Worm (Caenorhabditis elegans) whole organism, L3 larva: ENCODE measurements around the gene lido-17.

ENCODE experiments used
- ceh-9 ChIP-seq: sonication (generic microtip); optimal IDR thresholded peaks from 2 replicates; lab custom pipeline; 2018; ENCODE audit warnings: missing biosample characterization, missing genetic modification characterization
- elt-3 ChIP-seq, 3 experiments: fragments of 150-350 bp in 1 of 3; sonication (generic microtip) in 2 of 3; optimal IDR thresholded peaks; 2 replicates in 2 of 3; 4 replicates in 1 of 3; lab custom pipeline; 2014 to 2017; ENCODE audit warnings: missing biosample characterization in 3 of 3, missing genetic modification characterization in 3 of 3
- fos-1 ChIP-seq: fragments of 150-350 bp; optimal IDR thresholded peaks from 2 replicates; lab custom pipeline; 2014; ENCODE audit warnings: missing biosample characterization, missing genetic modification characterization
- hmg-11 ChIP-seq: sonication (generic microtip); optimal IDR thresholded peaks from 2 replicates; lab custom pipeline; 2016; ENCODE audit warnings: missing genetic modification characterization, missing compliant biosample characterization
- jun-1 ChIP-seq: fragments of 150-350 bp; optimal IDR thresholded peaks from 2 replicates; lab custom pipeline; 2014; ENCODE audit warnings: missing biosample characterization, missing genetic modification reagents, missing genetic modification characterization
- nhr-11 ChIP-seq: fragments of 150-350 bp; optimal IDR thresholded peaks from 2 replicates; lab custom pipeline; 2014; ENCODE audit warnings: missing biosample characterization, missing genetic modification characterization

DNA sequence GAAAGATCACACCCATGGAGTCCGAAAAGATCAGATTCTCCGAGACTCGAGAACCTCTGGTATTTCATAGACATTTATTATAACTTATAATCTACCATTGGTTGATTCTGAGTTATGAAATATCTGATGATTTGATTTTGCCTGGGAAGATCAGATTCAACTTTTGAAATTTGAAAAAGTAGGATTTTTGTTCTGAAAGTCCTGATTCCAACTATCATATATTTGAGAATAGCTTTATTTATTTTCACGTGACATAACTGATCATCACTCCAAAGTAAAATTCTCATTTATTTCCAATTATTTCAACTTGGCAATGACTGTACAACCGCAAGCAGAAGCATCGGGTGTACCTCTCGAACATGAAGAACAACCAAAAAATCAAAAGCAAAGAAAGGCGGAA, 7.1 kb upstream of the lido-17 start, which contains the start of gene Y51B9A.7:
- TF ChIP-seq ceh-9 (no peak), fos-1 (no peak), hmg-11 (tag; lab: Kevin White, UChicago) (no peak), nhr-11 (tag; lab: Kevin White, UChicago) (no peak), jun-1 (no peak), elt-3 (tag; optimal IDR thresholded peaks at IDR 0.05; lab: Kevin White, UChicago) (no peak)
